Fruit fly (Drosophila melanogaster) whole organism: ENCODE results near the gene Dip-B.
A peak's percentile ranks its signal among the peaks of the same experiment; 100 is the strongest.

Experiments
- CG8478 ChIP-seq: fragments of >200 bp; optimal IDR thresholded peaks from 2 replicates; lab custom pipeline; 2018; ENCODE audit warnings: inconsistent platforms
- EcR ChIP-seq, 2 experiments: fragments of >200 bp; optimal IDR thresholded peaks; 2 replicates each; lab custom pipeline; 2017; ENCODE audit warnings: missing biosample characterization in 2 of 2, missing genetic modification characterization in 2 of 2, missing genetic modification reagents in 2 of 2
- pan ChIP-seq: fragments of >200 bp; optimal IDR thresholded peaks from 2 replicates; lab custom pipeline; 2017
- usp ChIP-seq: fragments of >200 bp; optimal IDR thresholded peaks from 2 replicates; lab custom pipeline; 2017; ENCODE audit warnings: missing biosample characterization, missing genetic modification characterization, mixed read lengths

DNA sequence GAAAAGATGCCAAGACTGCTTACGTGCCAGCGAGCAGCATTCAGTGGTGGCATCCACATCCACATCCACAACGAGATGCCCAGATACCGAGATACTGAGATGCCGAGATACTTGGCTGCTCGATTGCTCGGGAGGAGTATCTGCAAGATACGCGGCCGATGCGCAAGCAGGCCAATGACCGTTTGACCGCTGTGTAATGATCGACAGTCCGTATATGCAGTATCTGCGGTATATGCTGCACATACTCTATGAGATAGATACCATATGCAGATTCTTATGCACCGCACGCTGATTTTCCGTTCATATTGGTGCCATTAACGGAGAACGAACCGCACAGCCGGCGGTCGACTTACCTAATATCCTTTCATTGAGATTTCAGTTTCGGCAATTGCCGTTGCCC, 27.2 kb downstream of the Dip-B start:
- TF ChIP-seq EcR (GFP tag; optimal IDR thresholded peaks at IDR 0.05; lab: Kevin White, UChicago) (peak in 1 of 2 experiments; percentile 14), pan (lab: Kevin White, UChicago) (no peak), usp (GFP tag; lab: Kevin White, UChicago) (no peak), CG8478 (lab: Kevin White, UChicago) (no peak)
